Worm (Caenorhabditis elegans) whole organism, L2 larva: ENCODE data around the gene F25F2.1.

Experiments
- C34F6.9 ChIP-seq: fragments of 150-350 bp; optimal IDR thresholded peaks from 2 replicates; lab custom pipeline; 2014; ENCODE audit warnings: missing biosample characterization, missing genetic modification characterization
- F13H6.1 ChIP-seq: sonication (generic microtip); optimal IDR thresholded peaks from 2 replicates; lab custom pipeline; 2016; ENCODE audit warnings: missing genetic modification characterization, missing compliant biosample characterization
- R02D3.7 ChIP-seq: fragments of 150-350 bp; optimal IDR thresholded peaks from 2 replicates; lab custom pipeline; 2014; ENCODE audit warnings: missing biosample characterization, missing genetic modification characterization
- Y55F3AM.14 ChIP-seq: fragments of 200-800 bp; sonication (Bioruptor generic); optimal IDR thresholded peaks from 2 replicates; lab custom pipeline; 2018; ENCODE audit warnings: mild to moderate bottlenecking, missing genetic modification characterization, missing compliant biosample characterization
- ZK546.5 ChIP-seq: sonication (generic microtip); optimal IDR thresholded peaks from 2 replicates; lab custom pipeline; 2017; ENCODE audit warnings: missing biosample characterization, missing genetic modification characterization
- alr-1 ChIP-seq: fragments of 150-350 bp; optimal IDR thresholded peaks from 2 replicates; lab custom pipeline; 2014; ENCODE audit warnings: missing biosample characterization, missing genetic modification characterization
- aly-2 ChIP-seq: fragments of 150-350 bp; optimal IDR thresholded peaks from 2 replicates; lab custom pipeline; 2014; ENCODE audit warnings: missing biosample characterization, missing genetic modification characterization
- ama-1 ChIP-seq: fragments of 150-350 bp; optimal IDR thresholded peaks from 2 replicates; lab custom pipeline; 2018; ENCODE audit warnings: inconsistent platforms
- blmp-1 ChIP-seq: sonication (generic microtip); optimal IDR thresholded peaks from 2 replicates; lab custom pipeline; 2017; ENCODE audit warnings: missing genetic modification characterization, mild to moderate bottlenecking, missing compliant biosample characterization, antibody characterized with exemption, moderate library complexity; ENCODE audit not compliant: insufficient read depth
- ceh-82 ChIP-seq: fragments of 150-350 bp; optimal IDR thresholded peaks from 2 replicates; lab custom pipeline; 2014; ENCODE audit warnings: missing biosample characterization, missing genetic modification characterization
- crh-2 ChIP-seq: sonication (generic microtip); optimal IDR thresholded peaks from 2 replicates; lab custom pipeline; 2017; ENCODE audit warnings: missing biosample characterization, missing genetic modification characterization
- dmd-4 ChIP-seq: sonication (generic microtip); optimal IDR thresholded peaks from 2 replicates; lab custom pipeline; 2017; ENCODE audit warnings: missing biosample characterization, missing genetic modification characterization
- egl-27 ChIP-seq: sonication (generic microtip); optimal IDR thresholded peaks from 3 replicates; lab custom pipeline; 2017; ENCODE audit warnings: missing biosample characterization, missing genetic modification reagents, missing genetic modification characterization
- elt-1 ChIP-seq: fragments of 150-350 bp; optimal IDR thresholded peaks from 2 replicates; lab custom pipeline; 2014; ENCODE audit warnings: missing biosample characterization, missing genetic modification characterization
- elt-3 ChIP-seq: sonication (generic microtip); optimal IDR thresholded peaks from 2 replicates; lab custom pipeline; 2017; ENCODE audit warnings: missing biosample characterization, missing genetic modification characterization
- fos-1 ChIP-seq: fragments of 150-350 bp; optimal IDR thresholded peaks from 2 replicates; lab custom pipeline; 2014; ENCODE audit warnings: missing biosample characterization, missing genetic modification characterization
- gmeb-1 ChIP-seq: fragments of 150-350 bp; optimal IDR thresholded peaks from 2 replicates; lab custom pipeline; 2014; ENCODE audit warnings: missing biosample characterization, missing genetic modification characterization
- lin-11 ChIP-seq: fragments of 150-350 bp; sonication (generic microtip); optimal IDR thresholded peaks from 2 replicates; lab custom pipeline; 2014; ENCODE audit warnings: missing biosample characterization, missing genetic modification characterization, inconsistent platforms, mixed read lengths
- lin-13 ChIP-seq: fragments of 150-350 bp; optimal IDR thresholded peaks from 2 replicates; lab custom pipeline; 2014; ENCODE audit warnings: missing biosample characterization, missing genetic modification reagents, missing genetic modification characterization
- lin-39 ChIP-seq: fragments of 150-350 bp; optimal IDR thresholded peaks from 2 replicates; lab custom pipeline; 2014; ENCODE audit warnings: missing biosample characterization, missing genetic modification reagents, missing genetic modification characterization
- lsy-2 ChIP-seq, 2 experiments: fragments of 150-350 bp in 1 of 2; sonication (generic microtip) in 1 of 2; optimal IDR thresholded peaks; 2 replicates each; lab custom pipeline; 2014 to 2017; ENCODE audit warnings: missing biosample characterization in 2 of 2, missing genetic modification characterization in 2 of 2
- mab-5 ChIP-seq: fragments of 150-350 bp; optimal IDR thresholded peaks from 2 replicates; lab custom pipeline; 2014; ENCODE audit warnings: missing biosample characterization, missing genetic modification characterization
- mdl-1 ChIP-seq, 2 experiments: fragments of 150-350 bp in 1 of 2; sonication (generic microtip) in 1 of 2; optimal IDR thresholded peaks; 2 replicates each; lab custom pipeline; 2017; ENCODE audit warnings: missing biosample characterization in 2 of 2, missing genetic modification characterization in 2 of 2
- nhr-11 ChIP-seq: fragments of 150-350 bp; optimal IDR thresholded peaks from 2 replicates; lab custom pipeline; 2014; ENCODE audit warnings: missing biosample characterization, missing genetic modification characterization
- nhr-12 ChIP-seq: fragments of 150-350 bp; optimal IDR thresholded peaks from 2 replicates; lab custom pipeline; 2014; ENCODE audit warnings: missing biosample characterization, missing genetic modification characterization
- nhr-129 ChIP-seq: fragments of 150-350 bp; optimal IDR thresholded peaks from 2 replicates; lab custom pipeline; 2014; ENCODE audit warnings: missing biosample characterization, missing genetic modification characterization
- nhr-23 ChIP-seq: fragments of 150-350 bp; optimal IDR thresholded peaks from 2 replicates; lab custom pipeline; 2014; ENCODE audit warnings: missing biosample characterization, missing genetic modification reagents, missing genetic modification characterization
- nhr-237 ChIP-seq: fragments of 150-350 bp; optimal IDR thresholded peaks from 2 replicates; lab custom pipeline; 2014; ENCODE audit warnings: missing biosample characterization, missing genetic modification characterization
- nhr-25 ChIP-seq: fragments of 150-350 bp; sonication (generic microtip); optimal IDR thresholded peaks from 3 replicates; lab custom pipeline; 2014; ENCODE audit warnings: missing biosample characterization, missing genetic modification characterization
- nhr-6 ChIP-seq: fragments of 150-350 bp; optimal IDR thresholded peaks from 2 replicates; lab custom pipeline; 2014; ENCODE audit warnings: missing biosample characterization, missing genetic modification characterization
- nhr-77 ChIP-seq: fragments of 150-350 bp; optimal IDR thresholded peaks from 2 replicates; lab custom pipeline; 2014; ENCODE audit warnings: missing biosample characterization, missing genetic modification characterization
- peb-1 ChIP-seq: fragments of 150-350 bp; optimal IDR thresholded peaks from 2 replicates; lab custom pipeline; 2014; ENCODE audit warnings: missing biosample characterization, missing genetic modification characterization
- sem-4 ChIP-seq: fragments of 150-350 bp; optimal IDR thresholded peaks from 2 replicates; lab custom pipeline; 2014; ENCODE audit warnings: missing biosample characterization, missing genetic modification reagents, missing genetic modification characterization
- sma-3 ChIP-seq: sonication (generic microtip); optimal IDR thresholded peaks from 2 replicates; lab custom pipeline; 2016; ENCODE audit warnings: missing genetic modification reagents, missing genetic modification characterization, missing compliant biosample characterization
- sma-9 ChIP-seq, 2 experiments: fragments of 150-350 bp in 1 of 2; sonication (generic microtip) in 1 of 2; optimal IDR thresholded peaks; 2 replicates each; lab custom pipeline; 2014 to 2016; ENCODE audit warnings: missing genetic modification characterization in 2 of 2, mild to moderate bottlenecking in 1 of 2, missing biosample characterization in 1 of 2, missing compliant biosample characterization in 1 of 2, missing genetic modification reagents in 1 of 2, moderate library complexity in 1 of 2
- snpc-4 ChIP-seq: fragments of 150-350 bp; optimal IDR thresholded peaks from 2 replicates; lab custom pipeline; 2014; ENCODE audit warnings: missing biosample characterization, missing genetic modification characterization
- unc-39 ChIP-seq: fragments of 150-350 bp; optimal IDR thresholded peaks from 2 replicates; lab custom pipeline; 2014; ENCODE audit warnings: missing biosample characterization, missing genetic modification characterization
- unc-55 ChIP-seq: fragments of 150-350 bp; sonication (generic microtip); optimal IDR thresholded peaks from 3 replicates; lab custom pipeline; 2014; ENCODE audit warnings: missing biosample characterization, missing genetic modification reagents, missing genetic modification characterization
- unc-62 ChIP-seq: fragments of 150-350 bp; optimal IDR thresholded peaks from 2 replicates; lab custom pipeline; 2014; ENCODE audit warnings: missing biosample characterization, missing genetic modification reagents, missing genetic modification characterization
- zag-1 ChIP-seq: fragments of 150-350 bp; optimal IDR thresholded peaks from 2 replicates; lab custom pipeline; 2014; ENCODE audit warnings: missing biosample characterization, missing genetic modification characterization
- ztf-11 ChIP-seq: sonication (generic microtip); optimal IDR thresholded peaks from 2 replicates; lab custom pipeline; 2017; ENCODE audit warnings: missing biosample characterization, missing genetic modification characterization
- ztf-4 ChIP-seq: fragments of 150-350 bp; optimal IDR thresholded peaks from 2 replicates; lab custom pipeline; 2014; ENCODE audit warnings: missing biosample characterization, missing genetic modification characterization

The F25F2.1 gene

DNA sequence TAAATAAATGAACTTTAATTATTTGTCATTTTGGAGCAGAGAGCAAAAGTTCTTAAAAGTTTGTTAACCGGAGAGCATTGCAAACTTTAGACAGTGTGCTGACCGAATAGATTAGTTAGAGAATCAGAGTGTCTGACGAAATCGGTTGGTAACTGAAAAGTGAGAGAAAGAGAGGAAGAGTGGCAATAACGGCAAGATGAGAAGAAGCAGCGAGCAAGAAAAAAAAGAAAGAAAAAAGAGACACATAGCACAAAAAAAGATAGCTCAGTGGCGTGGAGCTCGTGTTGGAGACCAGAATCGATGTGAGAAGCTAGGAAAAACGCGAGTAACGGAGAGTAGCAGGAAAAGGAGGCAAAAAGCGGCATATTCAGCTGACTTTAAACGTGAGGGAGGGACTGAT, 4.3 kb upstream of the F25F2.1 start:
- TF ChIP-seq mab-5 (peak; percentile 30), sma-9 (GFP tag; optimal IDR thresholded peaks at IDR 0.05; lab: Kevin White, UChicago) (peak; percentile 36), sma-9 (tag; optimal IDR thresholded peaks at IDR 0.05; lab: Kevin White, UChicago) (no peak), ceh-82 (tag; lab: Kevin White, UChicago) (no peak), alr-1 (tag; lab: Kevin White, UChicago) (peak; percentile 33), ama-1 (lab: Kevin White, UChicago) (no peak), peb-1 (no peak), C34F6.9 (tag; lab: Kevin White, UChicago) (peak; percentile 86), ZK546.5 (tag; lab: Kevin White, UChicago) (no peak), nhr-12 (no peak), lsy-2 (tag; optimal IDR thresholded peaks at IDR 0.05; lab: Kevin White, UChicago) (peak; percentile 1 to 67), F13H6.1 (tag; lab: Kevin White, UChicago) (peak; percentile 61), Y55F3AM.14 (GFP tag; lab: Kevin White, UChicago) (peak; percentile 46), ztf-11 (tag; lab: Kevin White, UChicago) (no peak), unc-55 (peak; percentile 83), unc-62 (no peak), crh-2 (tag; lab: Kevin White, UChicago) (peak; percentile 78), ztf-4 (tag; lab: Kevin White, UChicago) (peak; percentile 49), blmp-1 (tag; lab: Kevin White, UChicago) (no peak), snpc-4 (no peak), lin-39 (tag; lab: Kevin White, UChicago) (peak; percentile 14), nhr-25 (no peak), fos-1 (peak; percentile 49), mdl-1 (tag; optimal IDR thresholded peaks at IDR 0.05; lab: Kevin White, UChicago) (peak in 1 of 2 experiments; percentile 39), nhr-6 (tag; lab: Kevin White, UChicago) (peak; percentile 8), nhr-129 (tag; lab: Kevin White, UChicago) (peak; percentile 93), zag-1 (tag; lab: Kevin White, UChicago) (peak; percentile 75), lin-13 (GFP tag; lab: Kevin White, UChicago) (no peak), egl-27 (tag; lab: Kevin White, UChicago) (peak; percentile 14), lin-11 (tag; lab: Kevin White, UChicago) (peak; percentile 18)

DNA sequence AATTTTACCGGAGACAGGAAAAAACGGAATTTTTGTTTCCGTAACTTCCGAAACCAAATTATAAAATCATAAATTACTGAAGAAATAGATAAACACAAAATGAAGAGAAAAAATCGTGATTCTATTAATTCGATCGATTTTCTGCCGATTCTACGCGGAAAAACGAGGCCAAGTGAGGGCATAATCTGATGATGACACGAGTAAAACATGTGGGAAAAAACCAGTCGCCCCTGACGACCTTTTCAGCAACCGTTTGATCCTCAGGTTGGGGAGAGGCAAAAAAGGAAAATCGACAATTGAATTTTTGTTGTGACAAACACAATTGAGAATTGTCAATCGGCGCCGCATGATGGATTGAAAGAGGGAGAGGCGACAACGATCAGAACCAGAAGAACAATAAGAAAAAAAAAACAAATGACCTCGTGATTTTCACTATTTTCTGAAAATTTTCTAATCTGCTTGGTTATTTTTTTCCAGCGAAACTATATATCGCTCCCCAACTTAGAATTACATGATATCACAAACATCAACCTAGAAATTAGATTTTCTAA, 3.6 kb upstream of the F25F2.1 start:
- TF ChIP-seq dmd-4 (tag; lab: Kevin White, UChicago) (no peak), alr-1 (tag; lab: Kevin White, UChicago) (no peak), nhr-11 (tag; lab: Kevin White, UChicago) (no peak), nhr-23 (tag; lab: Kevin White, UChicago) (no peak), snpc-4 (no peak), R02D3.7 (tag; lab: Kevin White, UChicago) (no peak), nhr-129 (tag; lab: Kevin White, UChicago) (no peak), mdl-1 (tag; optimal IDR thresholded peaks at IDR 0.05; lab: Kevin White, UChicago) (no peak), blmp-1 (tag; lab: Kevin White, UChicago) (peak; percentile 56), nhr-25 (peak; percentile 74), Y55F3AM.14 (GFP tag; lab: Kevin White, UChicago) (no peak), ztf-11 (tag; lab: Kevin White, UChicago) (no peak), elt-1 (tag; lab: Kevin White, UChicago) (no peak)

DNA sequence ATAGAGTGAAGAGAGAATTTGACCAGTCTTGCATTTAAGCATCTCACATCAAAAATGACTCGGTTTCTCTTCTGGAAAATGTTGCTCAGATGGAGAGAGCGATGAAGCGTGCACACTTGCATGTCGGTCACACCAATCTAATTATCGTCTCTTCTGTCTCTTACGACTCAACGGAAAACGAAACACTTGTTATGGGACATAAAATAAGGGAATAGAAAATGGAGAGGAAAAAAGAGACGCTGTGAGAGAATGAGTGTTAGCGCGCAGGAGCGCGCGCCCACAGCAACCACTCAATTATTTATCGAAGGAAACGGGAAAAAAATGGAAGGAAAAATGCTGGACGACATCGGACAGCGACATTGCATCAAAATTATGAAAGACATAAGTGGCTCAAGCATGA, 2.9 kb upstream of the F25F2.1 start:
- TF ChIP-seq lin-11 (tag; lab: Kevin White, UChicago) (peak; percentile 20), C34F6.9 (tag; lab: Kevin White, UChicago) (peak; percentile 22), sma-9 (GFP tag; optimal IDR thresholded peaks at IDR 0.05; lab: Kevin White, UChicago) (no peak), sma-9 (tag; optimal IDR thresholded peaks at IDR 0.05; lab: Kevin White, UChicago) (no peak), ama-1 (lab: Kevin White, UChicago) (no peak), unc-55 (peak; percentile 32), nhr-129 (tag; lab: Kevin White, UChicago) (peak; percentile 72), sem-4 (tag; lab: Kevin White, UChicago) (peak; percentile 59), sma-3 (GFP tag; lab: Kevin White, UChicago) (no peak), ceh-82 (tag; lab: Kevin White, UChicago) (no peak), R02D3.7 (tag; lab: Kevin White, UChicago) (no peak), aly-2 (tag; lab: Kevin White, UChicago) (no peak), lin-13 (GFP tag; lab: Kevin White, UChicago) (no peak), snpc-4 (no peak), dmd-4 (tag; lab: Kevin White, UChicago) (no peak), ZK546.5 (tag; lab: Kevin White, UChicago) (no peak), mab-5 (no peak), elt-1 (tag; lab: Kevin White, UChicago) (no peak), Y55F3AM.14 (GFP tag; lab: Kevin White, UChicago) (no peak), nhr-6 (tag; lab: Kevin White, UChicago) (no peak), zag-1 (tag; lab: Kevin White, UChicago) (peak; percentile 45), nhr-12 (no peak), elt-3 (tag; lab: Kevin White, UChicago) (no peak), unc-39 (peak; percentile 42), gmeb-1 (tag; lab: Kevin White, UChicago) (no peak), ztf-11 (tag; lab: Kevin White, UChicago) (no peak), peb-1 (no peak), ztf-4 (tag; lab: Kevin White, UChicago) (peak; percentile 1), lsy-2 (tag; optimal IDR thresholded peaks at IDR 0.05; lab: Kevin White, UChicago) (peak; percentile 29 to 58), alr-1 (tag; lab: Kevin White, UChicago) (peak; percentile 23), nhr-23 (tag; lab: Kevin White, UChicago) (no peak), unc-62 (no peak), nhr-237 (tag; lab: Kevin White, UChicago) (no peak), F13H6.1 (tag; lab: Kevin White, UChicago) (peak; percentile 57), nhr-77 (tag; lab: Kevin White, UChicago) (no peak)
